Fruit fly (Drosophila melanogaster) whole organism, embryonic: ENCODE results near the gene CG3149.

Experiments used
- Atf3 ChIP-seq: fragments of 200-800 bp; sonication (Bioruptor generic); optimal IDR thresholded peaks from 3 replicates; lab custom pipeline; 2016; ENCODE audit warnings: missing biosample characterization, missing genetic modification characterization
- Bdp1 ChIP-seq: fragments of 200-800 bp; sonication (Bioruptor generic); optimal IDR thresholded peaks from 3 replicates; lab custom pipeline; 2016; ENCODE audit warnings: missing biosample characterization, missing genetic modification characterization
- Bteb2 ChIP-seq: fragments of 200-800 bp; sonication (Bioruptor generic); optimal IDR thresholded peaks from 2 replicates; lab custom pipeline; 2016; ENCODE audit warnings: missing biosample characterization, missing genetic modification characterization
- CG11085 ChIP-seq: fragments of 200-800 bp; sonication (Bioruptor generic); IDR thresholded peaks from 2 replicates; pipeline ENCODE4 v1.3.6; 2022; ENCODE audit warnings: missing biosample characterization, missing genetic modification characterization
- CG11247 ChIP-seq: fragments of 200-800 bp; sonication (Bioruptor generic); IDR thresholded peaks from 2 replicates; pipeline ENCODE4 v1.3.6; 2022; ENCODE audit warnings: missing biosample characterization, missing genetic modification characterization
- CG11456 ChIP-seq: fragments of 200-800 bp; sonication (Bioruptor generic); IDR thresholded peaks from 3 replicates; pipeline ENCODE4 v1.3.6; 2022; ENCODE audit warnings: missing biosample characterization, missing genetic modification characterization
- CG12236 ChIP-seq: fragments of 200-800 bp; sonication (Bioruptor generic); optimal IDR thresholded peaks from 2 replicates; lab custom pipeline; 2016; ENCODE audit warnings: missing biosample characterization, missing genetic modification characterization
- CG12942 ChIP-seq: fragments of 200-800 bp; sonication (Bioruptor generic); optimal IDR thresholded peaks from 3 replicates; lab custom pipeline; 2016; ENCODE audit warnings: missing biosample characterization, missing genetic modification characterization
- CG13775 ChIP-seq: fragments of 200-800 bp; sonication (Bioruptor generic); optimal IDR thresholded peaks from 3 replicates; lab custom pipeline; 2017; ENCODE audit warnings: missing biosample characterization, mild to moderate bottlenecking, missing genetic modification characterization
- CG14965 ChIP-seq: fragments of 200-800 bp; sonication (Bioruptor generic); optimal IDR thresholded peaks from 2 replicates; lab custom pipeline; 2016; ENCODE audit warnings: missing biosample characterization, missing genetic modification characterization, borderline replicate concordance
- CG17361 ChIP-seq: fragments of 200-800 bp; sonication (Bioruptor generic); IDR thresholded peaks from 3 replicates; pipeline ENCODE4 v1.3.6; 2022; ENCODE audit warnings: missing biosample characterization, missing genetic modification characterization
- CG2678 ChIP-seq: fragments of 200-800 bp; sonication (Bioruptor generic); optimal IDR thresholded peaks from 3 replicates; lab custom pipeline; 2019; ENCODE audit warnings: missing biosample characterization, mild to moderate bottlenecking, missing genetic modification characterization, moderate library complexity
- CG30020 ChIP-seq: fragments of 200-800 bp; optimal IDR thresholded peaks from 2 replicates; lab custom pipeline; 2019; ENCODE audit warnings: missing biosample characterization, mild to moderate bottlenecking, missing genetic modification characterization, moderate library complexity
- CG3838 ChIP-seq: fragments of 200-800 bp; sonication (Bioruptor generic); optimal IDR thresholded peaks from 3 replicates; lab custom pipeline; 2016; ENCODE audit warnings: missing biosample characterization, missing genetic modification characterization
- CG43689 ChIP-seq: fragments of 200-800 bp; sonication (Bioruptor generic); IDR thresholded peaks from 2 replicates; pipeline ENCODE4 v1.3.6; 2022; ENCODE audit warnings: missing biosample characterization, missing genetic modification characterization
- CG7271 ChIP-seq: fragments of 200-800 bp; sonication (Bioruptor generic); optimal IDR thresholded peaks from 2 replicates; lab custom pipeline; 2018; ENCODE audit warnings: missing biosample characterization, mild to moderate bottlenecking, missing genetic modification characterization, moderate library complexity
- CG7745 ChIP-seq: fragments of 200-800 bp; sonication (Bioruptor generic); optimal IDR thresholded peaks from 2 replicates; lab custom pipeline; 2018; ENCODE audit warnings: missing biosample characterization, mild to moderate bottlenecking, missing genetic modification characterization, moderate library complexity
- CG8478 ChIP-seq: fragments of >200 bp; optimal IDR thresholded peaks from 2 replicates; lab custom pipeline; 2018
- CG9215 ChIP-seq: fragments of 200-800 bp; sonication (Bioruptor generic); IDR thresholded peaks from 2 replicates; pipeline ENCODE4 v1.3.6; 2022; ENCODE audit warnings: missing biosample characterization, missing genetic modification characterization
- CG9797 ChIP-seq: fragments of 200-800 bp; sonication (Bioruptor generic); optimal IDR thresholded peaks from 3 replicates; lab custom pipeline; 2018; ENCODE audit warnings: missing biosample characterization, mild to moderate bottlenecking, missing genetic modification characterization
- CG9932 ChIP-seq: fragments of 200-800 bp; sonication (Bioruptor generic); IDR thresholded peaks from 2 replicates; pipeline ENCODE4 v1.3.6; 2022; ENCODE audit warnings: missing biosample characterization, missing genetic modification characterization
- Doc3 ChIP-seq: fragments of 200-800 bp; sonication (Bioruptor generic); IDR thresholded peaks from 3 replicates; pipeline ENCODE4 v1.3.6; 2022; ENCODE audit warnings: missing biosample characterization, missing genetic modification characterization; ENCODE audit not compliant: partially characterized antibody
- Ets97D ChIP-seq: fragments of 200-800 bp; sonication (Bioruptor generic); optimal IDR thresholded peaks from 3 replicates; lab custom pipeline; 2016; ENCODE audit warnings: missing biosample characterization, missing genetic modification characterization
- Gsc ChIP-seq: fragments of 200-800 bp; sonication (Bioruptor generic); IDR thresholded peaks from 2 replicates; pipeline ENCODE4 v1.3.6; 2022; ENCODE audit warnings: missing biosample characterization, missing genetic modification characterization
- Med ChIP-seq: fragments of 200-800 bp; sonication (Bioruptor generic); peaks from one replicate; lab custom pipeline; 2016; ENCODE audit warnings: missing biosample characterization, missing genetic modification characterization, mild to moderate bottlenecking, inconsistent platforms, moderate library complexity
- Oaz ChIP-seq: fragments of 200-800 bp; sonication (Bioruptor generic); IDR thresholded peaks from 2 replicates; pipeline ENCODE4 v1.3.6; 2022; ENCODE audit warnings: missing biosample characterization, missing genetic modification characterization
- ab ChIP-seq: fragments of 200-800 bp; sonication (Bioruptor generic); optimal IDR thresholded peaks from 2 replicates; lab custom pipeline; 2016; ENCODE audit warnings: missing biosample characterization, missing genetic modification characterization
- abd-A ChIP-seq: fragments of 200-800 bp; sonication (Bioruptor generic); optimal IDR thresholded peaks from 3 replicates; lab custom pipeline; 2019; ENCODE audit warnings: missing biosample characterization, mild to moderate bottlenecking, missing genetic modification characterization, moderate library complexity
- al ChIP-seq: fragments of 200-800 bp; sonication (Bioruptor generic); IDR thresholded peaks from 2 replicates; pipeline ENCODE4 v1.3.6; 2022; ENCODE audit warnings: missing biosample characterization, missing genetic modification characterization
- bcd ChIP-seq: fragments of 200-800 bp; sonication (Bioruptor generic); optimal IDR thresholded peaks from 2 replicates; lab custom pipeline; 2017; ENCODE audit warnings: missing biosample characterization, mild to moderate bottlenecking, missing genetic modification characterization
- bigmax ChIP-seq: fragments of 200-800 bp; sonication (Bioruptor generic); optimal IDR thresholded peaks from 2 replicates; lab custom pipeline; 2018; ENCODE audit warnings: missing biosample characterization, mild to moderate bottlenecking, missing genetic modification characterization
- chinmo ChIP-seq: fragments of 200-800 bp; sonication (Bioruptor generic); IDR thresholded peaks from 4 replicates; pipeline ENCODE4 v1.3.6; 2022; ENCODE audit warnings: missing biosample characterization, missing genetic modification characterization; ENCODE audit not compliant: partially characterized antibody
- corto ChIP-seq: fragments of 200-800 bp; sonication (Bioruptor generic); optimal IDR thresholded peaks from 2 replicates; lab custom pipeline; 2016; ENCODE audit warnings: missing biosample characterization, mild to moderate bottlenecking, missing genetic modification characterization, moderate library complexity
- crol ChIP-seq: fragments of 200-800 bp; sonication (Bioruptor generic); IDR thresholded peaks from 2 replicates; pipeline ENCODE4 v1.3.6; 2022; ENCODE audit warnings: missing biosample characterization, missing genetic modification characterization
- fd96Cb ChIP-seq: fragments of 200-800 bp; sonication (Bioruptor generic); optimal IDR thresholded peaks from 2 replicates; lab custom pipeline; 2018; ENCODE audit warnings: missing biosample characterization, mild to moderate bottlenecking, missing genetic modification characterization, moderate library complexity
- h ChIP-seq: fragments of >200 bp; optimal IDR thresholded peaks from 2 replicates; lab custom pipeline; 2017
- lov ChIP-seq, 2 experiments: fragments of 200-800 bp in 1 of 2; fragments of >200 bp in 1 of 2; sonication (Bioruptor generic) in 1 of 2; IDR thresholded peaks in 1 of 2; optimal IDR thresholded peaks in 1 of 2; 2 replicates in 1 of 2; 3 replicates in 1 of 2; pipeline versions ENCODE4 v1.3.6 to Lab custom; 2017 to 2022; ENCODE audit warnings: missing biosample characterization in 1 of 2, missing genetic modification characterization in 1 of 2
- mirr ChIP-seq: fragments of 200-800 bp; sonication (Bioruptor generic); optimal IDR thresholded peaks from 3 replicates; lab custom pipeline; 2018; ENCODE audit warnings: missing biosample characterization, mild to moderate bottlenecking, missing genetic modification characterization
- pb ChIP-seq: fragments of 200-800 bp; sonication (Bioruptor generic); optimal IDR thresholded peaks from 3 replicates; lab custom pipeline; 2016; ENCODE audit warnings: missing biosample characterization, missing genetic modification characterization
- pzg ChIP-seq: fragments of 200-800 bp; sonication (Bioruptor generic); optimal IDR thresholded peaks from 3 replicates; lab custom pipeline; 2018; ENCODE audit warnings: missing biosample characterization, mild to moderate bottlenecking, missing genetic modification characterization, moderate library complexity
- repo ChIP-seq: fragments of 200-800 bp; sonication (Bioruptor generic); optimal IDR thresholded peaks from 2 replicates; lab custom pipeline; 2016; ENCODE audit warnings: missing biosample characterization, missing genetic modification characterization
- row ChIP-seq: fragments of 200-800 bp; sonication (Bioruptor generic); IDR thresholded peaks from 3 replicates; pipeline ENCODE4 v1.3.6; 2022; ENCODE audit warnings: missing biosample characterization, missing genetic modification characterization
- salm ChIP-seq: fragments of 200-800 bp; sonication (Bioruptor generic); optimal IDR thresholded peaks from 2 replicates; lab custom pipeline; 2018; ENCODE audit warnings: missing biosample characterization, mild to moderate bottlenecking, missing genetic modification characterization
- schlank ChIP-seq: fragments of 200-800 bp; sonication (Bioruptor generic); optimal IDR thresholded peaks from 2 replicates; lab custom pipeline; 2018; ENCODE audit warnings: missing biosample characterization, mild to moderate bottlenecking, missing genetic modification characterization
- scrt ChIP-seq: fragments of 200-800 bp; sonication (Bioruptor generic); optimal IDR thresholded peaks from 2 replicates; lab custom pipeline; 2018; ENCODE audit warnings: missing biosample characterization, mild to moderate bottlenecking, missing genetic modification characterization, moderate library complexity
- sens-2 ChIP-seq: fragments of 200-800 bp; sonication (Bioruptor generic); IDR thresholded peaks from 2 replicates; pipeline ENCODE4 v1.3.6; 2022; ENCODE audit warnings: missing biosample characterization, missing genetic modification characterization
- sna ChIP-seq: fragments of 200-800 bp; sonication (Bioruptor generic); IDR thresholded peaks from 2 replicates; pipeline ENCODE4 v1.3.6; 2022; ENCODE audit warnings: missing biosample characterization, missing genetic modification characterization; ENCODE audit not compliant: partially characterized antibody
- sob ChIP-seq: fragments of 200-800 bp; sonication (Bioruptor generic); IDR thresholded peaks from 2 replicates; pipeline ENCODE4 v1.3.6; 2022; ENCODE audit warnings: missing biosample characterization, missing genetic modification characterization
- sr ChIP-seq: fragments of 200-800 bp; sonication (Bioruptor generic); IDR thresholded peaks from 3 replicates; pipeline ENCODE4 v1.3.6; 2022; ENCODE audit warnings: missing biosample characterization, missing genetic modification characterization
- twi ChIP-seq: fragments of 200-800 bp; optimal IDR thresholded peaks from 2 replicates; lab custom pipeline; 2019; ENCODE audit warnings: missing biosample characterization, mild to moderate bottlenecking, missing genetic modification characterization, moderate library complexity
- zen ChIP-seq: fragments of 200-800 bp; sonication (Bioruptor generic); optimal IDR thresholded peaks from 3 replicates; lab custom pipeline; 2018; ENCODE audit warnings: missing biosample characterization, mild to moderate bottlenecking, missing genetic modification characterization, moderate library complexity

Gene CG3149

DNA sequence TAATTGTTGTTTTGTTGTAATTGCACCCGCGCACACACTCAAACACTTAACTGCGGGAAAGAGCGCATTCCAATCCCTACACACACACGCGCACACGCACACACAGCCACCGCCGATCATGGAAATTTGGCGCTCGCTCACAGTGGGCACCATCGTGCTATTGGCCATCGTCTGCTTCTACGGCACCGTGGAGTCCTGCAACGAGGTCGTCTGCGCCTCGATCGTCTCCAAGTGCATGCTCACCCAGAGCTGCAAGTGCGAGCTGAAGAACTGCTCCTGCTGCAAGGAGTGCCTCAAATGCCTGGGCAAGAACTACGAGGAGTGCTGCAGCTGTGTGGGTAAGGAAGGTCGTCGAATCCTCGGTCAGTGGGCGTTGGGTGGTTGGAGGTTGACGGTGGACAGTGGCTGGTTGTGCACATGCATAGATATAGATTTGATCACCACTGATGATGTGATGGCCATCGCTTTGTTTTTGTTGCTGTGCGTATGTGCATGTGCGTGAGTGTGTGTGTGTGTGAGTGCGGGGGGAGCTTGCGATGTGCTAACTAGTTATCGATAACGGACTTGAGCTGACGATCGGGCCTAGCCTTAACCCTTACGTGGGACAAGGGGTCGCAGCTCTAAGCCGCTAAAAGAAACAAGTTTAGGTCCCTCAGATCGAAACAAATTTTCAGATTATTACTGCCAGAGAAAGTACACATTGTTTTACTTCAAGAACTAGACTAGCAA lies 4.2 kb downstream of the CG3149 start (continued):
- TF ChIP-seq CG9797 (GFP tag; lab: Kevin White, UChicago) = no peak
- TF ChIP-seq sens-2 = no peak
- TF ChIP-seq CG7745 (tag; lab: Kevin White, UChicago) = no peak
- no peak for TF ChIP-seq CG30020 (tag; lab: Kevin White, UChicago)
- no peak for TF ChIP-seq Gsc (GFP tag; lab: Robert Waterston, UW)
- TF ChIP-seq CG7271 (tag; lab: Kevin White, UChicago) = no peak
- TF ChIP-seq corto (GFP tag; lab: Kevin White, UChicago) = no peak
- peak; percentile 20 for TF ChIP-seq pzg (GFP tag; lab: Kevin White, UChicago)
- TF ChIP-seq lov (optimal IDR thresholded peaks at IDR 0.05; lab: Kevin White, UChicago) = no peak
- no peak for TF ChIP-seq lov (GFP tag; IDR thresholded peaks at IDR 0.05; lab: Robert Waterston, UW)
- no peak for TF ChIP-seq Doc3 (GFP tag; lab: Robert Waterston, UW)
- TF ChIP-seq CG9215 (GFP tag; lab: Robert Waterston, UW) = no peak
- TF ChIP-seq sob = no peak
- TF ChIP-seq salm (tag; lab: Kevin White, UChicago) = no peak
- no peak for TF ChIP-seq CG12942 (GFP tag; lab: Kevin White, UChicago)
- no peak for TF ChIP-seq CG11085 (GFP tag; lab: Robert Waterston, UW)
- TF ChIP-seq h (lab: Kevin White, UChicago) = no peak
- TF ChIP-seq sr (GFP tag; lab: Robert Waterston, UW) = no peak
- TF ChIP-seq CG2678 (tag; lab: Kevin White, UChicago) = no peak
- no peak for TF ChIP-seq twi (tag; lab: Kevin White, UChicago)
- TF ChIP-seq CG11247 = no peak
- TF ChIP-seq sna (GFP tag; lab: Robert Waterston, UW) = no peak
- TF ChIP-seq CG13775 (GFP tag; lab: Kevin White, UChicago) = no peak
- TF ChIP-seq CG17361 (GFP tag; lab: Robert Waterston, UW) = no peak
- TF ChIP-seq CG12236 (GFP tag; lab: Kevin White, UChicago) = no peak
- TF ChIP-seq chinmo = peak; percentile 53; the same call in 1 of the 4 replicates
- TF ChIP-seq Ets97D = no peak
- no peak for TF ChIP-seq CG43689
- no peak for TF ChIP-seq bigmax
- no peak for TF ChIP-seq al (GFP tag; lab: Robert Waterston, UW)
- no peak for TF ChIP-seq fd96Cb (tag; lab: Kevin White, UChicago)
- no peak for TF ChIP-seq mirr (GFP tag; lab: Kevin White, UChicago)
- no peak for TF ChIP-seq bcd (GFP tag; lab: Kevin White, UChicago)
- no peak for TF ChIP-seq Bdp1 (GFP tag; lab: Kevin White, UChicago)
- TF ChIP-seq repo = no peak
- peak; percentile 67 for TF ChIP-seq Med (GFP tag; lab: Kevin White, UChicago)
- TF ChIP-seq CG9932 (GFP tag; lab: Robert Waterston, UW) = no peak; the same call in 1 of the 2 replicates
- no peak for TF ChIP-seq ab (GFP tag; lab: Kevin White, UChicago)
- no peak for TF ChIP-seq scrt (GFP tag; lab: Kevin White, UChicago)
- TF ChIP-seq CG11456 (GFP tag; lab: Robert Waterston, UW) = no peak
- TF ChIP-seq CG3838 (GFP tag; lab: Kevin White, UChicago) = no peak
- TF ChIP-seq CG14965 (GFP tag; lab: Kevin White, UChicago) = no peak
- no peak for TF ChIP-seq abd-A (tag; lab: Kevin White, UChicago)
- TF ChIP-seq zen (tag; lab: Kevin White, UChicago) = no peak
- peak; percentile 0 for TF ChIP-seq pb (GFP tag; lab: Kevin White, UChicago)
- no peak for TF ChIP-seq Oaz (GFP tag; lab: Robert Waterston, UW)
- peak; percentile 55 for TF ChIP-seq row
- no peak for TF ChIP-seq Bteb2
- no peak for TF ChIP-seq schlank
- TF ChIP-seq CG8478 (lab: Kevin White, UChicago) = peak; percentile 88
- TF ChIP-seq crol = peak; percentile 42
- no peak for TF ChIP-seq Atf3 (GFP tag; lab: Kevin White, UChicago)
